Fruit fly (Drosophila melanogaster) whole organism, embryonic: Measurements from ENCODE around the gene Rpt5.

Experiments
- B-H1 ChIP-seq: fragments of 200-800 bp; sonication (Bioruptor generic); IDR thresholded peaks from 3 replicates; pipeline ENCODE4 v1.3.6; 2022; ENCODE audit warnings: missing biosample characterization, missing genetic modification characterization
- CG10431 ChIP-seq: fragments of 200-800 bp; sonication (Bioruptor generic); optimal IDR thresholded peaks from 3 replicates; lab custom pipeline; 2018; ENCODE audit warnings: missing biosample characterization, mild to moderate bottlenecking, missing genetic modification characterization
- CG10462 ChIP-seq: fragments of 200-800 bp; sonication (Bioruptor generic); optimal IDR thresholded peaks from 2 replicates; lab custom pipeline; 2016; ENCODE audit warnings: missing biosample characterization, missing genetic modification characterization
- CG10543 ChIP-seq: fragments of 200-800 bp; sonication (Bioruptor generic); optimal IDR thresholded peaks from 3 replicates; lab custom pipeline; 2017; ENCODE audit warnings: missing biosample characterization, mild to moderate bottlenecking, missing genetic modification characterization, moderate library complexity
- CG11093 ChIP-seq: fragments of 200-800 bp; sonication (Bioruptor generic); IDR thresholded peaks from 3 replicates; pipeline ENCODE4 v1.3.6; 2022; ENCODE audit warnings: missing biosample characterization, missing genetic modification characterization
- CG11247 ChIP-seq: fragments of 200-800 bp; sonication (Bioruptor generic); IDR thresholded peaks from 2 replicates; pipeline ENCODE4 v1.3.6; 2022; ENCODE audit warnings: missing biosample characterization, missing genetic modification characterization
- CG12299 ChIP-seq: fragments of 200-800 bp; sonication (Bioruptor generic); optimal IDR thresholded peaks from 2 replicates; lab custom pipeline; 2018; ENCODE audit warnings: missing biosample characterization, mild to moderate bottlenecking, missing genetic modification characterization
- CG13296 ChIP-seq: fragments of 200-800 bp; sonication (Bioruptor generic); optimal IDR thresholded peaks from 3 replicates; lab custom pipeline; 2018; ENCODE audit warnings: missing biosample characterization, mild to moderate bottlenecking, missing genetic modification characterization
- CG14441 ChIP-seq: fragments of 200-800 bp; sonication (Bioruptor generic); IDR thresholded peaks from 2 replicates; pipeline ENCODE4 v1.3.6; 2022; ENCODE audit warnings: missing biosample characterization, missing genetic modification characterization
- CG14965 ChIP-seq: fragments of 200-800 bp; sonication (Bioruptor generic); optimal IDR thresholded peaks from 2 replicates; lab custom pipeline; 2016; ENCODE audit warnings: missing biosample characterization, missing genetic modification characterization, borderline replicate concordance
- CG15601 ChIP-seq: fragments of 200-800 bp; sonication (Bioruptor generic); optimal IDR thresholded peaks from 3 replicates; lab custom pipeline; 2019; ENCODE audit warnings: missing biosample characterization, mild to moderate bottlenecking, missing genetic modification characterization, moderate library complexity
- CG17802 ChIP-seq: fragments of 200-800 bp; sonication (Bioruptor generic); optimal IDR thresholded peaks from 2 replicates; lab custom pipeline; 2018; ENCODE audit warnings: missing biosample characterization, mild to moderate bottlenecking, missing genetic modification characterization, moderate library complexity
- CG32532 ChIP-seq: fragments of 200-800 bp; sonication (Bioruptor generic); IDR thresholded peaks from 2 replicates; pipeline ENCODE4 v1.3.6; 2022; ENCODE audit warnings: missing biosample characterization, missing genetic modification characterization
- CG32767 ChIP-seq: fragments of 200-800 bp; sonication (Bioruptor generic); IDR thresholded peaks from 2 replicates; pipeline ENCODE4 v1.3.6; 2022; ENCODE audit warnings: missing biosample characterization, missing genetic modification characterization
- CG3407 ChIP-seq: fragments of 200-800 bp; sonication (Bioruptor generic); optimal IDR thresholded peaks from 2 replicates; lab custom pipeline; 2018; ENCODE audit warnings: missing biosample characterization, mild to moderate bottlenecking, missing genetic modification characterization
- CG4707 ChIP-seq: fragments of 200-800 bp; sonication (Bioruptor generic); optimal IDR thresholded peaks from 2 replicates; lab custom pipeline; 2018; ENCODE audit warnings: missing biosample characterization, mild to moderate bottlenecking, missing genetic modification characterization, moderate library complexity
- CG6791 ChIP-seq: fragments of 200-800 bp; sonication (Bioruptor generic); IDR thresholded peaks from 3 replicates; pipeline ENCODE4 v1.3.6; 2022; ENCODE audit warnings: missing biosample characterization, missing genetic modification characterization; ENCODE audit not compliant: partially characterized antibody
- CG7556 ChIP-seq: fragments of 200-800 bp; sonication (Bioruptor generic); optimal IDR thresholded peaks from 2 replicates; lab custom pipeline; 2017; ENCODE audit warnings: missing biosample characterization, mild to moderate bottlenecking, missing genetic modification characterization
- CkIIα-i1 ChIP-seq: fragments of 200-800 bp; sonication (Bioruptor generic); IDR thresholded peaks from 2 replicates; pipeline ENCODE4 v1.3.6; 2022; ENCODE audit warnings: missing biosample characterization, missing genetic modification characterization
- D ChIP-seq, 2 experiments: fragments of 200-800 bp in 1 of 2; fragments of >200 bp in 1 of 2; sonication (Bioruptor generic) in 1 of 2; optimal IDR thresholded peaks; 2 replicates in 1 of 2; 3 replicates in 1 of 2; lab custom pipeline; 2017; ENCODE audit warnings: mild to moderate bottlenecking in 1 of 2, missing biosample characterization in 1 of 2, missing genetic modification characterization in 1 of 2, missing genetic modification reagents in 1 of 2
- D19B ChIP-seq: fragments of 200-800 bp; sonication (Bioruptor generic); optimal IDR thresholded peaks from 2 replicates; lab custom pipeline; 2017; ENCODE audit warnings: missing biosample characterization, mild to moderate bottlenecking, missing genetic modification characterization
- Dad ChIP-seq: fragments of 200-800 bp; sonication (Bioruptor generic); optimal IDR thresholded peaks from 3 replicates; lab custom pipeline; 2016; ENCODE audit warnings: missing biosample characterization, missing genetic modification characterization
- E2f1 ChIP-seq: fragments of 200-800 bp; sonication (Bioruptor generic); IDR thresholded peaks from 2 replicates; pipeline ENCODE4 v1.3.6; 2022; ENCODE audit warnings: missing biosample characterization, missing genetic modification characterization
- E2f2 ChIP-seq: fragments of 200-800 bp; sonication (Bioruptor generic); IDR thresholded peaks from 2 replicates; pipeline ENCODE4 v1.3.6; 2022; ENCODE audit warnings: missing biosample characterization, missing genetic modification characterization
- Ets97D ChIP-seq: fragments of 200-800 bp; sonication (Bioruptor generic); optimal IDR thresholded peaks from 3 replicates; lab custom pipeline; 2016; ENCODE audit warnings: missing biosample characterization, missing genetic modification characterization
- GATAe ChIP-seq: fragments of 200-800 bp; sonication (Bioruptor generic); conservative IDR thresholded peaks from 2 replicates; pipeline ENCODE4 v1.3.6; 2022; ENCODE audit warnings: missing biosample characterization, missing genetic modification characterization
- HLHmδ ChIP-seq: fragments of 200-800 bp; sonication (Bioruptor generic); optimal IDR thresholded peaks from 2 replicates; lab custom pipeline; 2018; ENCODE audit warnings: missing biosample characterization, mild to moderate bottlenecking, missing genetic modification characterization, moderate library complexity
- Oaz ChIP-seq: fragments of 200-800 bp; sonication (Bioruptor generic); IDR thresholded peaks from 2 replicates; pipeline ENCODE4 v1.3.6; 2022; ENCODE audit warnings: missing biosample characterization, missing genetic modification characterization
- Pdp1 ChIP-seq, 2 experiments: fragments of 200-800 bp; sonication (Bioruptor generic); optimal IDR thresholded peaks; 3 replicates each; lab custom pipeline; 2016; ENCODE audit warnings: missing biosample characterization in 2 of 2, missing genetic modification characterization in 2 of 2, mild to moderate bottlenecking in 1 of 2, moderate library complexity in 1 of 2
- Stat92E ChIP-seq, 3 experiments: fragments of >200 bp in 2 of 3; fragments of 200-800 bp in 1 of 3; sonication (Bioruptor generic) in 1 of 3; optimal IDR thresholded peaks; 2 replicates each; lab custom pipeline; 2017 to 2019; ENCODE audit warnings: missing biosample characterization in 3 of 3, missing genetic modification characterization in 3 of 3, mild to moderate bottlenecking in 1 of 3, moderate library complexity in 1 of 3
- Vsx1 ChIP-seq: fragments of 200-800 bp; sonication (Bioruptor generic); optimal IDR thresholded peaks from 2 replicates; lab custom pipeline; 2017; ENCODE audit warnings: missing biosample characterization, mild to moderate bottlenecking, missing genetic modification characterization, missing genetic modification reagents
- al ChIP-seq: fragments of 200-800 bp; sonication (Bioruptor generic); IDR thresholded peaks from 2 replicates; pipeline ENCODE4 v1.3.6; 2022; ENCODE audit warnings: missing biosample characterization, missing genetic modification characterization
- br ChIP-seq: fragments of >200 bp; optimal IDR thresholded peaks from 2 replicates; lab custom pipeline; 2017
- btn ChIP-seq: fragments of 200-800 bp; sonication (Bioruptor generic); optimal IDR thresholded peaks from 2 replicates; lab custom pipeline; 2016; ENCODE audit warnings: missing biosample characterization, missing genetic modification characterization
- cad ChIP-seq: fragments of >200 bp; optimal IDR thresholded peaks from 2 replicates; lab custom pipeline; 2017; ENCODE audit warnings: missing biosample characterization, missing genetic modification characterization
- crol ChIP-seq: fragments of 200-800 bp; sonication (Bioruptor generic); IDR thresholded peaks from 2 replicates; pipeline ENCODE4 v1.3.6; 2022; ENCODE audit warnings: missing biosample characterization, missing genetic modification characterization
- da ChIP-seq: fragments of 200-800 bp; sonication (Bioruptor generic); optimal IDR thresholded peaks from 2 replicates; lab custom pipeline; 2016; ENCODE audit warnings: missing biosample characterization, missing genetic modification characterization
- danr ChIP-seq: fragments of 200-800 bp; sonication (Bioruptor generic); IDR thresholded peaks from 2 replicates; pipeline ENCODE4 v1.3.6; 2022; ENCODE audit warnings: missing biosample characterization, missing genetic modification characterization
- ftz-f1 ChIP-seq: fragments of 200-800 bp; sonication (Bioruptor generic); optimal IDR thresholded peaks from 2 replicates; lab custom pipeline; 2016; ENCODE audit warnings: missing biosample characterization, missing genetic modification characterization
- gce ChIP-seq: fragments of 200-800 bp; sonication (Bioruptor generic); IDR thresholded peaks from 3 replicates; pipeline ENCODE4 v1.3.6; 2022; ENCODE audit warnings: missing biosample characterization, missing genetic modification characterization
- jumu ChIP-seq: fragments of 200-800 bp; sonication (Bioruptor generic); optimal IDR thresholded peaks from 3 replicates; lab custom pipeline; 2016; ENCODE audit warnings: missing biosample characterization, missing genetic modification characterization
- nom ChIP-seq: fragments of 200-800 bp; sonication (Bioruptor generic); optimal IDR thresholded peaks from 2 replicates; lab custom pipeline; 2017; ENCODE audit warnings: missing biosample characterization, missing genetic modification characterization, mild to moderate bottlenecking, moderate library complexity, missing genetic modification reagents
- pb ChIP-seq: fragments of 200-800 bp; sonication (Bioruptor generic); optimal IDR thresholded peaks from 3 replicates; lab custom pipeline; 2016; ENCODE audit warnings: missing biosample characterization, missing genetic modification characterization
- pros ChIP-seq: fragments of 200-800 bp; sonication (Bioruptor generic); optimal IDR thresholded peaks from 3 replicates; lab custom pipeline; 2019; ENCODE audit warnings: missing biosample characterization, mild to moderate bottlenecking, missing genetic modification characterization, moderate library complexity
- salm ChIP-seq: fragments of 200-800 bp; sonication (Bioruptor generic); optimal IDR thresholded peaks from 2 replicates; lab custom pipeline; 2018; ENCODE audit warnings: missing biosample characterization, mild to moderate bottlenecking, missing genetic modification characterization
- scrt ChIP-seq: fragments of 200-800 bp; sonication (Bioruptor generic); optimal IDR thresholded peaks from 2 replicates; lab custom pipeline; 2018; ENCODE audit warnings: missing biosample characterization, mild to moderate bottlenecking, missing genetic modification characterization, moderate library complexity
- tin ChIP-seq: fragments of 200-800 bp; sonication (Bioruptor generic); optimal IDR thresholded peaks from 3 replicates; lab custom pipeline; 2016; ENCODE audit warnings: missing biosample characterization, missing genetic modification characterization
- trem ChIP-seq: fragments of 200-800 bp; optimal IDR thresholded peaks from 3 replicates; lab custom pipeline; 2019; ENCODE audit warnings: missing biosample characterization, mild to moderate bottlenecking, missing genetic modification characterization, moderate library complexity
- vvl ChIP-seq: fragments of 200-800 bp; sonication (Bioruptor generic); IDR thresholded peaks from 2 replicates; pipeline ENCODE4 v1.3.6; 2022; ENCODE audit warnings: missing biosample characterization, missing genetic modification characterization
- zen2 ChIP-seq: fragments of 200-800 bp; sonication (Bioruptor generic); IDR thresholded peaks from 3 replicates; pipeline ENCODE4 v1.3.6; 2022; ENCODE audit warnings: missing biosample characterization, missing genetic modification characterization; ENCODE audit not compliant: partially characterized antibody
- zf30C ChIP-seq: fragments of 200-800 bp; sonication (Bioruptor generic); optimal IDR thresholded peaks from 3 replicates; lab custom pipeline; 2018; ENCODE audit warnings: missing biosample characterization, mild to moderate bottlenecking, missing genetic modification characterization
- zfh2 ChIP-seq: fragments of 200-800 bp; sonication (Bioruptor generic); optimal IDR thresholded peaks from 2 replicates; lab custom pipeline; 2016; ENCODE audit warnings: missing biosample characterization, missing genetic modification characterization

Rpt5 gene

DNA sequence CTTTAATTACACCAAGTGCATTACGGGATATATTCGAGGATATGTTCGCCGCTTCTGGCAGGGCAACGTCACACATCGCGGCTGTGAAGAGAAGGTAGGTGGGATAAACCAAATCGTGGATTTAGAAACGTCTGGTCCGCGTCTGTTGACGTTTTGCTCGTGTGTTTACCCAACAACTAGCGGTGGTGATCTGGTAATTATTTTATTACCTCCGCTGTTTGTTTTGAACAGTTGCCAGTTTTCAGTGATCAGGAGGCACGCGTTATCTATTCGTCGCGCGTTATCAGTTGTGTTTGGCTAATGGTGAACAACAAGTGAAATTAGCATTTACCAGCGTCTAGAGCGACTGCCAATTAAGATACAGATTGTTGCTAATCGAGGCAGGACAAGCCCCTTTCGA is 23.6 kb upstream of the Rpt5 start (continued):
- TF ChIP-seq cad (no peak), scrt (peak; percentile 46), ftz-f1 (GFP tag; lab: Kevin White, UChicago) (no peak), CG12299 (tag; lab: Kevin White, UChicago) (peak; percentile 15), E2f1 (GFP tag; lab: Robert Waterston, UW) (no peak), Ets97D (GFP tag; lab: Kevin White, UChicago) (no peak), D19B (GFP tag; lab: Kevin White, UChicago) (peak; percentile 21), CG11247 (GFP tag; lab: Robert Waterston, UW) (no peak), CG32767 (GFP tag; lab: Robert Waterston, UW) (no peak), Oaz (GFP tag; lab: Robert Waterston, UW) (no peak), CG10462 (no peak), btn (GFP tag; lab: Kevin White, UChicago) (no peak), da (GFP tag; lab: Kevin White, UChicago) (no peak), CG15601 (tag; lab: Kevin White, UChicago) (no peak), vvl (GFP tag; lab: Robert Waterston, UW) (no peak), zf30C (GFP tag; lab: Kevin White, UChicago) (no peak), al (GFP tag; lab: Robert Waterston, UW) (no peak), Stat92E (GFP tag; optimal IDR thresholded peaks at IDR 0.05; lab: Kevin White, UChicago) (no peak), tin (no peak), CG4707 (GFP tag; lab: Kevin White, UChicago) (no peak), pros (GFP tag; lab: Kevin White, UChicago) (no peak), danr (GFP tag; lab: Robert Waterston, UW) (no peak), gce (GFP tag; lab: Robert Waterston, UW) (peak; percentile 28; the same call in 1 of the 3 replicates), nom (GFP tag; lab: Kevin White, UChicago) (no peak), jumu (GFP tag; lab: Kevin White, UChicago) (no peak), CG14965 (GFP tag; lab: Kevin White, UChicago) (no peak), CG7556 (no peak), trem (tag; lab: Kevin White, UChicago) (no peak), salm (tag; lab: Kevin White, UChicago) (no peak), HLHmδ (GFP tag; lab: Kevin White, UChicago) (peak; percentile 56), Vsx1 (GFP tag; lab: Kevin White, UChicago) (peak; percentile 41), CkIIα-i1 (GFP tag; lab: Robert Waterston, UW) (no peak), crol (GFP tag; lab: Robert Waterston, UW) (no peak), zfh2 (GFP tag; lab: Kevin White, UChicago) (no peak), CG10543 (peak; percentile 89), CG10431 (GFP tag; lab: Kevin White, UChicago) (no peak), D (optimal IDR thresholded peaks at IDR 0.05; lab: Kevin White, UChicago) (no peak), D (GFP tag; optimal IDR thresholded peaks at IDR 0.05; lab: Kevin White, UChicago) (no peak), CG11093 (GFP tag; lab: Robert Waterston, UW) (no peak), Pdp1 (GFP tag; optimal IDR thresholded peaks at IDR 0.05; lab: Kevin White, UChicago) (peak in 1 of 2 experiments; percentile 34), CG13296 (GFP tag; lab: Kevin White, UChicago) (peak; percentile 81), B-H1 (GFP tag; lab: Robert Waterston, UW) (no peak), E2f2 (no peak), br (no peak), CG6791 (GFP tag; lab: Robert Waterston, UW) (no peak), pb (GFP tag; lab: Kevin White, UChicago) (no peak), CG17802 (no peak), GATAe (no peak), CG3407 (GFP tag; lab: Kevin White, UChicago) (peak; percentile 92), CG32532 (GFP tag; lab: Robert Waterston, UW) (no peak), zen2 (GFP tag; lab: Robert Waterston, UW) (no peak), CG14441 (GFP tag; lab: Robert Waterston, UW) (no peak), Dad (GFP tag; lab: Kevin White, UChicago) (no peak)
